Worm (Caenorhabditis elegans) whole organism, late embryonic: ENCODE results near the gene tra-2.
"Not testable (repeated sequence)": the region's sequence is repeated elsewhere in the genome, so short reads cannot be mapped to it uniquely, and the experiment has no call there.

Source experiments
- nhr-11 ChIP-seq: fragments of 150-350 bp; optimal IDR thresholded peaks from 2 replicates; lab custom pipeline; 2014; ENCODE audit warnings: missing biosample characterization, missing genetic modification characterization
- ref-2 ChIP-seq: sonication (generic microtip); optimal IDR thresholded peaks from 2 replicates; lab custom pipeline; 2016; ENCODE audit warnings: missing genetic modification characterization, missing compliant biosample characterization
- rnt-1 ChIP-seq: sonication (generic microtip); optimal IDR thresholded peaks from 2 replicates; lab custom pipeline; 2016; ENCODE audit warnings: missing genetic modification characterization, missing compliant biosample characterization
- unc-86 ChIP-seq: sonication (generic microtip); optimal IDR thresholded peaks from 2 replicates; lab custom pipeline; 2016; ENCODE audit warnings: missing genetic modification characterization, missing compliant biosample characterization
- zip-5 ChIP-seq: sonication (generic microtip); optimal IDR thresholded peaks from 2 replicates; lab custom pipeline; 2016; ENCODE audit warnings: missing genetic modification characterization, missing compliant biosample characterization

DNA sequence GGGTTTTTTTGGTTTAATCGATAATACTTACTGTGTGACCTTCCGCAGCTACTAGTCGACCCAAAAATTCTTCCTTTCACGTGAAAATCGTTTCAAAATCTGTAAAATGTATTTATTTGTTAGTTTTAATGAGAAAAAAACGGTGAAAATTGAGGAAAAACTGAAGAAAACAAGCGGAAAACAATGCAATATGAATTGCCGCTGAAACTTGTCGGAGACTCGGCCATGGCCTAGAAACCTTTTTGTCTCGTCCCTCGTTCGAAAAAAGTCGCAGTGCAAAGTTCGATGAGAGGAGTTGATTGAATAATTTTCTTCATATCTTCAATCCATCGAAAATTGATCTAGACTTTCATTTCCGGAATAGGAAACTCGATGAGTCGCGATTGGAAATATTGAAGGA is 12.3 kb upstream of the tra-2 start, which contains the start of gene C15F1.8:
- not testable (repeated sequence) for TF ChIP-seq unc-86 (tag; lab: Kevin White, UChicago); rnt-1; zip-5 (tag; lab: Kevin White, UChicago); ref-2 (tag; lab: Kevin White, UChicago); nhr-11
